Worm (Caenorhabditis elegans): Measurements from ENCODE around the gene F07E5.9.

Gene F07E5.9

ce11 chrII:2058985-2059384 lies 21.3 kb downstream of the F07E5.9 start, which contains the start of gene F07E5.5 (continued):
- TF ChIP-seq mes-4 (tag; optimal IDR thresholded peaks at IDR 0.05) = no peak
- no peak for TF ChIP-seq tbx-9 (tag; optimal IDR thresholded peaks at IDR 0.05; ENCODE audit: borderline replicate concordance)
- no peak for TF ChIP-seq nfya-1 (tag; optimal IDR thresholded peaks at IDR 0.05; ENCODE audit: borderline replicate concordance, insufficient read depth)
- TF ChIP-seq mcd-1 (GFP tag; IDR thresholded peaks at IDR 0.05) = peak; percentile 63
- TF ChIP-seq snpc-4 (GFP tag; optimal IDR thresholded peaks at IDR 0.05) = no peak
- TF ChIP-seq snpc-4 (tag; optimal IDR thresholded peaks at IDR 0.05) = no peak
- TF ChIP-seq madf-8 (GFP tag; conservative IDR thresholded peaks at IDR 0.05) = no peak
- no peak for TF ChIP-seq Y67H2A.10 (GFP tag; conservative IDR thresholded peaks at IDR 0.05)
- TF ChIP-seq die-1 (tag; optimal IDR thresholded peaks at IDR 0.05) = no peak
- TF ChIP-seq ekl-4 (GFP tag; IDR thresholded peaks at IDR 0.05) = no peak
- TF ChIP-seq cebp-1 (GFP tag; IDR thresholded peaks at IDR 0.05) = no peak
- no peak for TF ChIP-seq cebp-1 (tag; optimal IDR thresholded peaks at IDR 0.05)
- TF ChIP-seq repo-1 (tag; optimal IDR thresholded peaks at IDR 0.05) = no peak
- no peak for TF ChIP-seq F22D6.2 (tag; optimal IDR thresholded peaks at IDR 0.05)
- no peak for TF ChIP-seq F49E8.2 (tag; optimal IDR thresholded peaks at IDR 0.05; ENCODE audit: insufficient read depth)
- no peak for TF ChIP-seq madf-6 (GFP tag; IDR thresholded peaks at IDR 0.05)
- TF ChIP-seq hmg-20 (GFP tag; IDR thresholded peaks at IDR 0.05) = no peak
- no peak for TF ChIP-seq sdz-38 (tag; optimal IDR thresholded peaks at IDR 0.05)
- TF ChIP-seq ama-1 (optimal IDR thresholded peaks at IDR 0.05) = no peak
- no peak for TF ChIP-seq ama-1 (GFP tag; optimal IDR thresholded peaks at IDR 0.05)
- TF ChIP-seq ccch-3 (GFP tag; optimal IDR thresholded peaks at IDR 0.05) = no peak
- peak; percentile 82 for TF ChIP-seq lsl-1 (GFP tag; optimal IDR thresholded peaks at IDR 0.05)
- no peak for TF ChIP-seq Y79H2A.3 (GFP tag; conservative IDR thresholded peaks at IDR 0.05)
- no peak for TF ChIP-seq lin-35 (GFP tag; optimal IDR thresholded peaks at IDR 0.05)
- TF ChIP-seq rec-8 (tag; optimal IDR thresholded peaks at IDR 0.05) = no peak
- TF ChIP-seq Y95B8A.8 (GFP tag; IDR thresholded peaks at IDR 0.05) = no peak
- no peak for TF ChIP-seq chd-7 (tag; optimal IDR thresholded peaks at IDR 0.05)
- no peak for TF ChIP-seq F52B5.7 (tag; optimal IDR thresholded peaks at IDR 0.05)
- no peak for TF ChIP-seq lin-40 (tag; optimal IDR thresholded peaks at IDR 0.05)
- no peak for TF ChIP-seq F57C9.4 (tag; optimal IDR thresholded peaks at IDR 0.05)
- TF ChIP-seq nhr-90 (tag; optimal IDR thresholded peaks at IDR 0.05) = no peak
- no peak for TF ChIP-seq lir-1 (GFP tag; conservative IDR thresholded peaks at IDR 0.05)
- no peak for TF ChIP-seq mxl-1 (tag; optimal IDR thresholded peaks at IDR 0.05)
- TF ChIP-seq Y53F4B.3 (GFP tag; IDR thresholded peaks at IDR 0.05) = no peak
- TF ChIP-seq hmg-1.2 (GFP tag; IDR thresholded peaks at IDR 0.05) = peak; percentile 45; the same call in 1 of the 2 replicates
- no peak for TF ChIP-seq unc-62 (GFP tag; optimal IDR thresholded peaks at IDR 0.05)
- no peak for TF ChIP-seq madf-10 (tag; optimal IDR thresholded peaks at IDR 0.05)
- TF ChIP-seq him-1 (tag; optimal IDR thresholded peaks at IDR 0.05) = no peak
- no peak for TF ChIP-seq dpl-1 (GFP tag; optimal IDR thresholded peaks at IDR 0.05)
- TF ChIP-seq F33H1.4 (GFP tag; IDR thresholded peaks at IDR 0.05) = no peak
- TF ChIP-seq gei-17 (GFP tag; optimal IDR thresholded peaks at IDR 0.05) = no peak
- no peak for TF ChIP-seq dpff-1 (tag; optimal IDR thresholded peaks at IDR 0.05)
- no peak for TF ChIP-seq K11D2.4 (GFP tag; IDR thresholded peaks at IDR 0.05)
- no peak for TF ChIP-seq B0019.2 (GFP tag; conservative IDR thresholded peaks at IDR 0.05)
- no peak for TF ChIP-seq mel-28 (tag; optimal IDR thresholded peaks at IDR 0.05; ENCODE audit: borderline replicate concordance)
- TF ChIP-seq ets-4 (GFP tag; optimal IDR thresholded peaks at IDR 0.05) = no peak
- no peak for TF ChIP-seq aptf-2 (GFP tag; conservative IDR thresholded peaks at IDR 0.05)
